Worm (Caenorhabditis elegans): ENCODE measurements around the gene ZC178.2.

The ZC178.2 gene

DNA sequence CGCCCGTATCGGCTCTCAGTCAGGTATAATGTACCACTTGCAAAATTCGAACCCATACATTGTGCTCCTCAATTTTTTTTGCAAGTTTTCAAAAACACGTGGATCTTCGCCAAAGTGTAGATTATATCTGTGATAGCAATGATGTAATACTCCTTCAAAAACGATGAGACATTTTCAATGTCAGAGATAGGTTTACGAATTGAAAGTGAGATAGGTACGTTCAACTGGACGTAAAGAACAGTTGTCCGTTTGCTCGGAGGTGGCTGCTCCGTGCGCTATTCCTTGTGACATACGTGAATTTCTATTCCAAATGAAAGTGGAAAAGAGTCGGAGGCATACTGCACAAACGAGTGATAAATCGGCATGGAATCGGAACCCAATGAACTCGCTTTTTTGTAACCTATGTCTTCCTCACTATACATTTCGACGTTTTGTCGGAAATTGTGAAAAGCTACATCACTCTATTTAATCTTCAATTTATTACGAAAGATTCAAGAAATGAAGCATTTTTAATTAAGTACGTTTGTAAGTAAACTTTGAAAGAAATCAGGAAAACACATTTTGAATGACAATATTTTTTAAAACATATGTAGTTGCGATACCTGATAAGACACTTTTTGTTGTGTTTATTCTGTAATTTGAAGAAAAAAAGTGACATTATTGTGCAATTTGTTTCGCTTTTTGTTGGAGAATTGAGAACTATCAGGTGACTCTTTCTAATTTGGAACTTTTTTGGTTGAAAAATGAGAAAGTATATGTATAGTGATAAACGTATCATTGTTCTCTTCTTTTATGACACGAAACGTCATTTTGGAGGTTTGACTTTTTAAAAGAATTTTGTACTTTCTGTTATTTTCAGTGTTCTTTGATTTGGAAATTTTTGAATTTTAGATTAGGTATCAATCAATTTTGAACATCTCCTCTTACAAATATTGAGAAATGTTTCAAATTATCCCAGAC is 57.1 kb downstream of the ZC178.2 start (continued):
- peak; percentile 46 for TF ChIP-seq cey-2 (tag; optimal IDR thresholded peaks at IDR 0.05; ENCODE audit: borderline replicate concordance, insufficient read depth)
- no peak for TF ChIP-seq nhr-41 (GFP tag; IDR thresholded peaks at IDR 0.05)
- no peak for TF ChIP-seq zfp-3 (GFP tag; conservative IDR thresholded peaks at IDR 0.05)
- TF ChIP-seq ZK546.5 (tag; optimal IDR thresholded peaks at IDR 0.05), result no peak
- TF ChIP-seq attf-4 (tag; optimal IDR thresholded peaks at IDR 0.05), result no peak
- no peak for TF ChIP-seq gei-8 (GFP tag; optimal IDR thresholded peaks at IDR 0.05)
- TF ChIP-seq nhr-11 (tag; optimal IDR thresholded peaks at IDR 0.05), result peak; percentile 38
- TF ChIP-seq jun-1 (tag; optimal IDR thresholded peaks at IDR 0.05), result no peak
- no peak for TF ChIP-seq snpc-1.2 (GFP tag; IDR thresholded peaks at IDR 0.05)
- TF ChIP-seq lin-1 (GFP tag; IDR thresholded peaks at IDR 0.05), result no peak
- 0 out of 2 replicates have a peak, but pooled peaks have one; percentile 45 for TF ChIP-seq php-3 (GFP tag; IDR thresholded peaks at IDR 0.05)
- TF ChIP-seq egl-43 (GFP tag; IDR thresholded peaks at IDR 0.05), result no peak
- peak in 1 of 2 experiments; percentile 31 for TF ChIP-seq daf-16 (GFP tag; optimal IDR thresholded peaks at IDR 0.05)
- TF ChIP-seq daf-16 (tag; optimal IDR thresholded peaks at IDR 0.05), result peak; percentile 91
- TF ChIP-seq skn-1 (tag; optimal IDR thresholded peaks at IDR 0.05), result no peak
- TF ChIP-seq ceh-28 (tag; optimal IDR thresholded peaks at IDR 0.05), result no peak
- no peak for TF ChIP-seq ztf-7 (tag; optimal IDR thresholded peaks at IDR 0.05)
- no peak for TF ChIP-seq F49E8.2 (tag; optimal IDR thresholded peaks at IDR 0.05; ENCODE audit: borderline replicate concordance)
- no peak for TF ChIP-seq rbr-2 (tag; optimal IDR thresholded peaks at IDR 0.05)
- TF ChIP-seq lin-15B (tag; optimal IDR thresholded peaks at IDR 0.05), result no peak
- TF ChIP-seq zfp-2 (tag; optimal IDR thresholded peaks at IDR 0.05), result no peak
- peak; percentile 14 for TF ChIP-seq hlh-30 (tag; optimal IDR thresholded peaks at IDR 0.05; ENCODE audit: insufficient read depth)
- peak; percentile 80 for TF ChIP-seq nhr-28 (tag; optimal IDR thresholded peaks at IDR 0.05)
- no peak for TF ChIP-seq lin-39 (tag; optimal IDR thresholded peaks at IDR 0.05)
- TF ChIP-seq aha-1 (tag), result peak; percentile 83
- TF ChIP-seq T20F7.1 (GFP tag; optimal IDR thresholded peaks at IDR 0.05), result peak; percentile 54
- no peak for TF ChIP-seq hmg-1.1 (GFP tag; IDR thresholded peaks at IDR 0.05)
- TF ChIP-seq unc-39 (tag; optimal IDR thresholded peaks at IDR 0.05), result no peak
- TF ChIP-seq unc-62 (GFP tag; optimal IDR thresholded peaks at IDR 0.05 in 1 of 2), result peak in 1 of 2 experiments; percentile 92
- TF ChIP-seq unc-62 (tag; optimal IDR thresholded peaks at IDR 0.05), result no peak
- TF ChIP-seq aly-2 (tag; optimal IDR thresholded peaks at IDR 0.05), result no peak
- peak; percentile 78 for TF ChIP-seq dve-1 (tag; optimal IDR thresholded peaks at IDR 0.05; ENCODE audit: insufficient read depth)
- TF ChIP-seq F26F4.8 (GFP tag; conservative IDR thresholded peaks at IDR 0.05), result no peak
- TF ChIP-seq nhr-48 (tag; optimal IDR thresholded peaks at IDR 0.05), result peak; percentile 1
- TF ChIP-seq lin-38 (GFP tag; IDR thresholded peaks at IDR 0.05), result no peak
- TF ChIP-seq vab-7 (GFP tag; IDR thresholded peaks at IDR 0.05), result no peak
- TF ChIP-seq spr-1 (tag; optimal IDR thresholded peaks at IDR 0.05), result no peak
- TF ChIP-seq mxl-3 (GFP tag; optimal IDR thresholded peaks at IDR 0.05), result peak; percentile 55
- TF ChIP-seq ces-1 (GFP tag; optimal IDR thresholded peaks at IDR 0.05), result no peak
- TF ChIP-seq R02D3.7 (tag; optimal IDR thresholded peaks at IDR 0.05), result no peak
- no peak for TF ChIP-seq hif-1 (tag; optimal IDR thresholded peaks at IDR 0.05)
- TF ChIP-seq mdl-1 (tag; optimal IDR thresholded peaks at IDR 0.05), result peak in 1 of 2 experiments; percentile 22
- no peak for TF ChIP-seq F37D6.2 (tag; optimal IDR thresholded peaks at IDR 0.05)
- no peak for TF ChIP-seq zag-1 (tag; optimal IDR thresholded peaks at IDR 0.05)
- no peak for TF ChIP-seq dmd-9 (GFP tag; IDR thresholded peaks at IDR 0.05)
- TF ChIP-seq F44E2.7 (GFP tag; IDR thresholded peaks at IDR 0.05), result no peak
- TF ChIP-seq nhr-102 (tag; optimal IDR thresholded peaks at IDR 0.05), result no peak
- TF ChIP-seq snpc-4 (tag; optimal IDR thresholded peaks at IDR 0.05), result no peak
- peak; percentile 44 for TF ChIP-seq nhr-10 (tag; optimal IDR thresholded peaks at IDR 0.05)
